Worm (Caenorhabditis elegans) whole organism, L1 larva: ENCODE data around the gene C16C8.22.

Experiments
- nhr-12 ChIP-seq: sonication (generic microtip); optimal IDR thresholded peaks from 2 replicates; lab custom pipeline; 2017; ENCODE audit warnings: missing biosample characterization, missing genetic modification characterization
- unc-30 ChIP-seq: sonication (generic microtip); optimal IDR thresholded peaks from 2 replicates; lab custom pipeline; 2017; ENCODE audit warnings: missing biosample characterization, missing genetic modification characterization

DNA sequence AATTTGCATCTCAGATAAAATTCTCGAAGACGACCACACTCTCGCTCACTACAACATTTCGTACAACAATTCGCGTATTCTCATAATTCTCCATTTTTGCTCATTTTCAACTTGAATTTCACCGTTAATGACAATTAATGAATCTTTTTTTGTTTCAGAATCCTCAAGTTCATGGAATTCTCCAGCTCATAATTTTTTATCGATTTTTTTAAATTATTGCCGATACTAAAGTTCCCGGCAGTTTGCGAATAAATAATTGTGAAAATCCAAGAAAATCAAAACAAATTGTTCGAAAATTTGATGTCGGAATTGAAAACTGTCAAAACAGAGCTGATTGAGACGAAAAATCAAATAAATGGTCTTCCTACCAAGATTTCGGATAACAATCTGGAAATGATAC is 4.9 kb upstream of the C16C8.22 start, which contains the start of gene C16C8.21:
- TF ChIP-seq unc-30 (tag; lab: Kevin White, UChicago) (no peak), nhr-12 (tag; lab: Kevin White, UChicago) (no peak)
